Fruit fly (Drosophila melanogaster) whole organism: ENCODE measurements around the gene Atx-1.
A peak's percentile ranks its signal among the peaks of the same experiment; 100 is the strongest.

Experiments
- CG8478 ChIP-seq: fragments of >200 bp; optimal IDR thresholded peaks from 2 replicates; lab custom pipeline; 2018; ENCODE audit warnings: inconsistent platforms
- Dll ChIP-seq: fragments of >200 bp; optimal IDR thresholded peaks from 2 replicates; lab custom pipeline; 2017
- EcR ChIP-seq, 2 experiments: fragments of >200 bp; optimal IDR thresholded peaks; 2 replicates each; lab custom pipeline; 2017; ENCODE audit warnings: missing biosample characterization in 2 of 2, missing genetic modification characterization in 2 of 2, missing genetic modification reagents in 2 of 2
- pan ChIP-seq: fragments of >200 bp; optimal IDR thresholded peaks from 2 replicates; lab custom pipeline; 2017
- psq ChIP-seq: fragments of >200 bp; optimal IDR thresholded peaks from 2 replicates; lab custom pipeline; 2017
- usp ChIP-seq: fragments of >200 bp; optimal IDR thresholded peaks from 2 replicates; lab custom pipeline; 2017; ENCODE audit warnings: missing biosample characterization, missing genetic modification characterization, mixed read lengths

Gene Atx-1

dm6 chrX:6856332-6856995 lies 33.5 kb downstream of the Atx-1 start:
- TF ChIP-seq EcR (GFP tag; optimal IDR thresholded peaks at IDR 0.05; lab: Kevin White, UChicago) = peak; percentile 51 to 84
- no peak for TF ChIP-seq pan (lab: Kevin White, UChicago)

DNA sequence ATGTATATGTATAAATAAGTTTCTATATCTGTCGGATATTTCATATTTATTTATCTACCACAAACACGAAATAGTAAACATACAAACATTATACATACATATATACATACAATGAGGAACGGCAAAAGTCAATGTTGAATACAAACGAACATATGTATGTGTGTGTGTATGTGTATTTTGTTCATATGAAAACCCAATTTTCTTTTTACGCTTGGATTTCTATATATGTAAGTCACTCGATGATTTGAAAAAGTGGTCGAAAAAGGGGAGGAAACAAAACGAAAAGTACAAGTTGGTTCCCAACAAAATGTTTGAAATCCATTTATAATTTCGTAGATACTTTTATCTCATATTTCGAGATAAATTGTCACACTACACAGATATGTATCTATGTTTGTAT lies 34.3 kb downstream of the Atx-1 start:
- TF ChIP-seq Dll (lab: Kevin White, UChicago) (no peak), EcR (GFP tag; optimal IDR thresholded peaks at IDR 0.05; lab: Kevin White, UChicago) (no peak), CG8478 (no peak), usp (GFP tag; lab: Kevin White, UChicago) (no peak), psq (lab: Kevin White, UChicago) (no peak), pan (lab: Kevin White, UChicago) (no peak)

DNA sequence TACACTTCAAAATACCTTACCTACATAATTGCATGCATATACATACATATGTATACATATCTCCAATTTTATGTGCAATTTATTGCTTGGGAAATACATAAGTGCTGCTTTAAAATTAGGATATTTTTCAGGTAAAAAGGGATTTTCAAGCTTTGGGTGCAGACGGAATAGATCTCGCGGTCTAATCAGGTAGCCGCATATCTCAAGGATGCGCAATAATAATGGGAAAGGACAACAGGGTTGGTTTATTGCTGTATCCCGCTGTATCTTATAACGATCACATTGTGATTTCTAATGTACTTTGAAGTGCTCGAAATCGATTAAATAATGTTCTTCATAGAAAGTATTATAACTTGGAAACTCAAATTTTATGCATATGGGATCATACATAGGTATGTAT lies 34.7 kb downstream of the Atx-1 start:
- TF ChIP-seq usp (GFP tag; lab: Kevin White, UChicago) (no peak), CG8478 (no peak), psq (lab: Kevin White, UChicago) (no peak), Dll (lab: Kevin White, UChicago) (no peak), pan (lab: Kevin White, UChicago) (no peak)

dm6 chrX:6859245-6859644 lies 36.2 kb downstream of the Atx-1 start:
- TF ChIP-seq EcR (GFP tag; optimal IDR thresholded peaks at IDR 0.05; lab: Kevin White, UChicago) = no peak

DNA sequence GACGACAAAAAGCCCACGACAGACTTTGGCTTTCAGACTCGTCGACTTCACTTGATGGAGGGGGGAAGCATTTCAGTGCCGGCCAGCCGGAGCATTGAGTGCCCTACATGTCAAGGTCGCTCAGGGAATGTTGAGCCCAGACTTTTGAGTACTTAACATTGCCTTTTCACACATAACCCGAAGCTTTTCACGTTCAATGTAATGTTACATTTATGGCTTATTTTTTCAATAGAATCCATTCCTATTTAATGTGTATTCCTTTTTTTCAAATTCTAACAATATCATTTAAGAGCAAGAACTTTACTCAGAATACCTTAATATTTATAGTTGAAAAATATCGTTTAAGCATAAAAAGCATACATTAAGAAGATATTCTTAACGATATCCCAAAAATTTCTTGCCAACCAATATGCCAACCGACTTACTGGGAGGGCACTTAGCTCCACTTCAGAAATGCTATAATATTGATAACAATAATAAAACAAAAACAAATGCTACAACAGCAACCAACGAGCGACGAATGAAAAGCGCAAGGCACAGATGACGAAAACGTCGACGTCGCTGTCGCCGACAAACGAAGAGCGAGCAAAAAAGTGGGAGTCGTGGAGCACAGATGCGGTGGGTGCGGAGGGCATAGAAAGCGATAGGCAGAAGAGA lies 36.9 kb downstream of the Atx-1 start:
- no peak for TF ChIP-seq pan (lab: Kevin White, UChicago)
- TF ChIP-seq usp (GFP tag; lab: Kevin White, UChicago) = no peak
- TF ChIP-seq CG8478 = no peak
- no peak for TF ChIP-seq psq (lab: Kevin White, UChicago)
- no peak for TF ChIP-seq EcR (GFP tag; optimal IDR thresholded peaks at IDR 0.05; lab: Kevin White, UChicago)
- TF ChIP-seq Dll (lab: Kevin White, UChicago) = no peak

DNA sequence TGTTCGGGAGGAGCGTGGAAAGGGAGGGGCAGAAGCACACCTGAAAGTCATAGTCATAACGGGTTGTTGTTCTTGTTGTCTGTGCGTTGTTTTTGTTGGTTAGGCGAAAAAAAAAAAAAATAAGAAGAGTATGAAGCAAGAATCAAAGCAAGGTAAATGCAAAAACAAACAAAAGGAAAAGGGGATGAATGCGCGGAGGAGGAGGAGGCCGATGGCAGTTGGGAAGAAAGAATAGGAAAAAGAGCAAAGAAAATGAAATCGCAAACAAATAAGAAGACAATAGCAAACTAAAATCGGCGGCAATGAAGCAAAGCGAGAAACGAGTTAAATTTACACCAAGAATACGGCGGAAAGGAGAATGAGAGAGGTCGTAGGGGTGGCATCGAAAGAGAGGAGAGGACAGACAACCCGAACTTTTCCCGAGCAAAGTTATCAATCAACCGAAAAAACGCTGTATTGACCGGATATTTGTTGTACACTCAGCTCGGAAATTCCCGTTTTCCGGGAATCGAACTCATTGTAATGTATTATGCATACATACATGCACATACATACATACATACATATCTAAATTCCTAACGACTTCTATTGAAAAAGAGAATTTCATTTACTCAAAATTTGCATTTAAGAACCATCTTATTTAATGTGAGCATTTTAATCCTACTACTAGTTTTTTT lies 37.5 kb downstream of the Atx-1 start:
- TF ChIP-seq pan (lab: Kevin White, UChicago) (no peak), psq (lab: Kevin White, UChicago) (no peak), Dll (lab: Kevin White, UChicago) (no peak), CG8478 (no peak), EcR (GFP tag; optimal IDR thresholded peaks at IDR 0.05; lab: Kevin White, UChicago) (no peak), usp (GFP tag; lab: Kevin White, UChicago) (no peak)

dm6 chrX:6861523-6862077 lies 38.6 kb downstream of the Atx-1 start:
- TF ChIP-seq psq (lab: Kevin White, UChicago) = no peak
- TF ChIP-seq pan (lab: Kevin White, UChicago) = no peak
- no peak for TF ChIP-seq usp (GFP tag; lab: Kevin White, UChicago)
- TF ChIP-seq CG8478 = no peak
- TF ChIP-seq EcR (GFP tag; optimal IDR thresholded peaks at IDR 0.05; lab: Kevin White, UChicago) = no peak
- no peak for TF ChIP-seq Dll (lab: Kevin White, UChicago)

DNA sequence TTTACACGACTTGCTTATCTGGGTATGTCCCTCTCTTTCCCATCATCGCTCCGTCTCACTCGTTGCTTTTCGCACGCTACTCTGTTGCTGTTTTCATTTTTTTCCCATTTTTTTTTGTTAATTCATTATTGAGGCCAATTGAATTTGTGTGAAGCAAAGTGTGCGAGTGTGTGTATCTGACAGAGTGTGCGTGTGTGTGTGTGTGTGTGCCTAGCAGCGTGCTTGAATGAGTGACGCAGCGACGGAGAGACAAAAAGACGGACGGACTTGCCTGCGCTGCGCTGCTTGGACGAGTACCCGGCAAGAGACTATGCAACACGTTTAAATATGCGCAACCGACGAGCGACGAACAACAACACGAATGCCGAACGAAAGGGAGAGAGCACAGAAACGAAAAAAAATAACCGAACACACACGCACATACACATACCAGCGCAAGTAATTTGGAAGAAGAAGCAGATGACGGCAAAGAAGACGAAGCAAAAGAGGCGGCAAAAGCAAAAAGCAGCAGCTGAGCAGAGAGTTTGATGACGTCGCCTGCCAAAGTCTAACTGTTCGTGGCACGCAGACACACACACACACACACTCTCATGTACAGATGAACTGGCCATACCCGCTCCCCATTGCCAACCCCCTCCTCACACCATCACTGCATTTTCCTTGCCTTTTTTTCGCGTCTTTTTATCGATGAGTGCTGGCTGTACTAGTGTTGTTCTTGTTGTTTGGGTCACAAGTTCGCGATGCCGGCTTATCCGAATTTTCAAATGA lies 39.7 kb downstream of the Atx-1 start:
- TF ChIP-seq Dll (lab: Kevin White, UChicago) (no peak), pan (lab: Kevin White, UChicago) (no peak), usp (GFP tag; lab: Kevin White, UChicago) (no peak), EcR (GFP tag; optimal IDR thresholded peaks at IDR 0.05; lab: Kevin White, UChicago) (no peak), CG8478 (no peak), psq (lab: Kevin White, UChicago) (no peak)

DNA sequence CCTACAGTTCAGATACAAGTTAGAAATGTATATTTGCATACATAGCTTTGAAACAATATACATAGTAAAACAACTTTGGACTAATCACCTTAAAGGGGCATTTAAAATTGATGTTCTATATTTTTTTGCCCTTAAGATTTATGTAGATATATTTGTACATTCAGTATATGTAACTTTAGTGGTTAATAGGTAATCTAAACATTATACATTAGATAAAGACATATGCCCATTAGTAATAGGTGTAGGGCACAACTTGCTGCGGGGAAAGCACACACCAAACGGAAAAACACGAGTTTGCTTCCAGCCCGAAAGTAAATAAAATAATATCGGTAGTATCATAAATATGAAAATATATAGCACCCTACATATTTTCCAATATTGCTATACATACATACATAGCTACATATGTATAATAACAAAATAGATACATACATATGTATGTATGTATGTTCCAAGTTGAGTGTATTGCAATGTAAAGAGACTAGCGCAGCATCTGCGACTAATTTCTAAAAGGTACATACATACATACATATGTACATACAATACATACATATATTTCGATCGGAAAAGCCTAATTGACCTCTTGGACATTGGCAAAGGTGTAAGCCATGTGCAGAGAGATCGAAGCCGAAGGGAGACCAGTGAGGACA lies 40.4 kb downstream of the Atx-1 start, which contains the start of gene CG43736:
Gene CG43736, plus strand, starts transcription at position 600 of the 650 bp plus-strand sequence.
- TF ChIP-seq Dll (lab: Kevin White, UChicago) (no peak), psq (lab: Kevin White, UChicago) (no peak), EcR (GFP tag; optimal IDR thresholded peaks at IDR 0.05; lab: Kevin White, UChicago) (no peak), usp (GFP tag; lab: Kevin White, UChicago) (no peak), pan (lab: Kevin White, UChicago) (no peak), CG8478 (no peak)

DNA sequence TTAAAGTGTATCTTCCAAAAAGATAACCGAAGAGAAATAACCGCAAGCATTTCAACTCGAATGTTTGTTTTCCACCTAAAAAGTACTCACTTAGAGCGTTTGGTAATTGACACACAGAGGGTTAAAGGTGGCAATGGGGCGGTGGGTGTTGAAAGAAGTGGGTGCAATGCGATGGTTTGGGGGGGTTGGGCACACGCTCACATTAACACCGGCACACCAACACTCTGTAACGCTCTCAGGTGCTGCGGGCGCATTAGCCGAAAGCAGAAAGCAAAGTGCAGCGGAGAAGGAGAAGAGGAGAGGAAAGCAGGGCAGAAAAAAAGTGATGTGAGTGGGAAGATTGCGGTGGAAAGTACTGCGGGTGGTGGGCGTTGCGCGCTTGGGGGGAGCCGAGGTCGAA lies 42.0 kb downstream of the Atx-1 start:
- TF ChIP-seq CG8478 (no peak), EcR (GFP tag; optimal IDR thresholded peaks at IDR 0.05; lab: Kevin White, UChicago) (no peak), pan (lab: Kevin White, UChicago) (no peak), Dll (lab: Kevin White, UChicago) (no peak), psq (lab: Kevin White, UChicago) (no peak), usp (GFP tag; lab: Kevin White, UChicago) (no peak)
